Worm (Caenorhabditis elegans): ENCODE results near the gene nlp-25.

nlp-25 gene

DNA sequence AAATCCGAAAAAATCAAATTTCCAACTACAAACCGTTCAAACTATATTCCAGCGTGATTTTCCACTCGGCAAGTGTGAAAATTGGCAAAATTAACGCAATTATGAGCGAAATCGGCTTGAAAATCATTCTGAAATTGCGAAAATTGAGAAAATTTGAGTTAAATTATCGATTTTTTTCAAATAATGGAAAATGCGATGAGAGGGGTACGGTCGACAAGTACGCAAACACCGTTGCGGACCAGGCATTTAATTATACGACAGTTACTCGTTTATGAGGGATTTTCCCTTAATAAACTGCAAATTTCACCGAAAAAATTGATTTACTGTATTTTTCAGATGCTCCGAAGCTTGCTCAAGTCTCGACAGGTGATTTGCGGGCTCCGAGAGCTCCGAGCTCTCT, 37.9 kb downstream of the nlp-25 start, which contains the start of the genes Y43F8C.7 and mrps-28:
Gene Y43F8C.7, minus strand, starts transcription at position 128 of the 400 bp plus-strand sequence.
Gene mrps-28, plus strand, starts transcription at position 337 of the 400 bp plus-strand sequence.
- TF ChIP-seq lin-13 (GFP tag; optimal IDR thresholded peaks at IDR 0.05), result peak; percentile 50
- TF ChIP-seq zag-1 (tag; optimal IDR thresholded peaks at IDR 0.05), result peak; percentile 18
- no peak for TF ChIP-seq elt-1 (tag; optimal IDR thresholded peaks at IDR 0.05)
- TF ChIP-seq lsy-2 (tag; optimal IDR thresholded peaks at IDR 0.05), result peak; percentile 94 to 98
- no peak for TF ChIP-seq Y55F3AM.14 (GFP tag; optimal IDR thresholded peaks at IDR 0.05)
- no peak for TF ChIP-seq R02D3.7 (tag; optimal IDR thresholded peaks at IDR 0.05)
- no peak for TF ChIP-seq sma-3 (GFP tag; optimal IDR thresholded peaks at IDR 0.05)
- peak; percentile 45 for TF ChIP-seq nhr-129 (tag; optimal IDR thresholded peaks at IDR 0.05)
- peak; percentile 62 for TF ChIP-seq unc-55 (GFP tag; optimal IDR thresholded peaks at IDR 0.05)
- no peak for TF ChIP-seq mab-5 (tag; optimal IDR thresholded peaks at IDR 0.05)
- TF ChIP-seq crh-2 (tag; optimal IDR thresholded peaks at IDR 0.05), result peak; percentile 34
- TF ChIP-seq gmeb-1 (tag; optimal IDR thresholded peaks at IDR 0.05), result peak; percentile 5
- no peak for TF ChIP-seq blmp-1 (tag; optimal IDR thresholded peaks at IDR 0.05; ENCODE audit: insufficient read depth)
- TF ChIP-seq C34F6.9 (tag; optimal IDR thresholded peaks at IDR 0.05), result peak; percentile 71
- no peak for TF ChIP-seq fos-1 (tag; optimal IDR thresholded peaks at IDR 0.05)
- TF ChIP-seq lin-11 (tag; optimal IDR thresholded peaks at IDR 0.05), result peak; percentile 8

DNA sequence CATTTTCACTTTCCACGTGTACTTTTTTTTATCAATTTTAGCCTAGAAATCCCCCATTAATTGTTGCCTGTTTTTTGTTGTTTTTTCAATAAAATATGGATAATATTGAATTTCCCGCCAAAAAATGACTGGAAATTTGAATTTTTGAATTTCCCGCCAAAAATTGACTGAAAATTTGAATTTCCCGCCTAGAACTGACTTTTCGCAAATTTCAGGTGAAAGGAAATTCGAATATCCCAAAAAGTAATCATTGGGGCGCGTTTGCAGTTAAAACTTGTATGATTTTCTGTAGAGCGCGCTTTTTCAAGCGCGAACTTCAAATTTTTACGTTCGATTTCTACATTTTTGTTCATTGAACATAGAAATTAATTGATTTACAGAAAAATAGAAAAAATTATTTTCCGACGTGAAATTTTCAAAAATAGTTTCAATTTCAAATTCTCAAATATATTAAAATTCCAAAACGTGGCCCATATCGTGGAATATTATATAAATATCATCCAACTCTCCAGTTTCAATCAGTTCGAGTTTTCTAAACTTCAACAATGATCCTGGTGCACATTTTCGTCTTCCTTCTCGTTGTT, 39.7 kb downstream of the nlp-25 start, which contains the start of gene Y43F8C.9:
Gene Y43F8C.9, plus strand, starts transcription at position 534 of the 584 bp plus-strand sequence.
- TF ChIP-seq snpc-4 (tag; optimal IDR thresholded peaks at IDR 0.05) (no peak), ztf-4 (tag; optimal IDR thresholded peaks at IDR 0.05) (no peak), nhr-12 (tag; optimal IDR thresholded peaks at IDR 0.05) (no peak), Y55F3AM.14 (GFP tag; optimal IDR thresholded peaks at IDR 0.05) (no peak), blmp-1 (tag; optimal IDR thresholded peaks at IDR 0.05; ENCODE audit: insufficient read depth) (no peak), nhr-129 (tag; optimal IDR thresholded peaks at IDR 0.05) (no peak), lin-39 (tag; optimal IDR thresholded peaks at IDR 0.05) (no peak), ama-1 (optimal IDR thresholded peaks at IDR 0.05) (no peak), lin-11 (tag; optimal IDR thresholded peaks at IDR 0.05) (no peak)

DNA sequence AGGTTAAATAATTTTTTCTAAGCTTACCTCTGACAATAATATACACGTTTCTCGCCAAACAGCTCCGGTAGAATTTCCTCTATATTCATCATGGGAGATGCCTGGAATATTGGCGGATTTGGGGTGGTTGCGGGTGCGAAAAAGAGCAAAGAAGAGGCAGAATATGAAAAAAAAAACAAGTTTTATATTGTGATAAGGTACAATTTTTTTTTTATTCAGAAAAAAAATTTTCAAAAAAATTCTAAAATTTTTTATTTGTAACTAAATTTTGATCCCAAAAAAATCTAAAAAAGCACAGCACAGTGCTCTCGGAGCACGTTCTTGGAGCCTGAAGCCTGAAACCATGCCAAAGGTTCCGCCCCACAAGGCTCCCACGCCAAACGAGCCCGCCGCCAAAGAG, 49.2 kb downstream of the nlp-25 start, which contains the start of gene dmd-3:
Gene dmd-3, minus strand, starts transcription at position 101 of the 400 bp plus-strand sequence.
- no peak for TF ChIP-seq nhr-77 (tag; optimal IDR thresholded peaks at IDR 0.05)
- no peak for TF ChIP-seq sem-4 (tag; optimal IDR thresholded peaks at IDR 0.05)
- TF ChIP-seq C34F6.9 (tag; optimal IDR thresholded peaks at IDR 0.05), result no peak
- TF ChIP-seq peb-1 (tag; optimal IDR thresholded peaks at IDR 0.05), result no peak
- no peak for TF ChIP-seq nhr-6 (tag; optimal IDR thresholded peaks at IDR 0.05)
- no peak for TF ChIP-seq skn-1 (tag; optimal IDR thresholded peaks at IDR 0.05)
- TF ChIP-seq lin-11 (tag; optimal IDR thresholded peaks at IDR 0.05), result no peak
- TF ChIP-seq unc-55 (GFP tag; optimal IDR thresholded peaks at IDR 0.05), result no peak
- no peak for TF ChIP-seq Y55F3AM.14 (GFP tag; optimal IDR thresholded peaks at IDR 0.05)
- no peak for TF ChIP-seq fos-1 (tag; optimal IDR thresholded peaks at IDR 0.05)

Data from whole organism, L2 larva.